Worm (Caenorhabditis elegans) whole organism, L3 larva: ENCODE measurements around the gene josd-1.

ENCODE experiments used
- ceh-28 ChIP-seq: fragments of 150-350 bp; optimal IDR thresholded peaks from 2 replicates; lab custom pipeline; 2014; ENCODE audit warnings: missing biosample characterization, missing genetic modification reagents, missing genetic modification characterization
- elt-2 ChIP-seq: sonication (generic microtip); optimal IDR thresholded peaks from 2 replicates; lab custom pipeline; 2016; ENCODE audit warnings: missing genetic modification reagents, mild to moderate bottlenecking, missing genetic modification characterization, missing compliant biosample characterization
- fkh-10 ChIP-seq: sonication (generic microtip); optimal IDR thresholded peaks from 2 replicates; lab custom pipeline; 2017; ENCODE audit warnings: missing biosample characterization, missing genetic modification reagents, missing genetic modification characterization
- fos-1 ChIP-seq: fragments of 150-350 bp; optimal IDR thresholded peaks from 2 replicates; lab custom pipeline; 2014; ENCODE audit warnings: missing biosample characterization, missing genetic modification characterization
- nhr-12 ChIP-seq: fragments of 150-350 bp; optimal IDR thresholded peaks from 2 replicates; lab custom pipeline; 2014; ENCODE audit warnings: missing biosample characterization, missing genetic modification characterization
- nhr-237 ChIP-seq: fragments of 150-350 bp; optimal IDR thresholded peaks from 2 replicates; lab custom pipeline; 2014; ENCODE audit warnings: missing biosample characterization, missing genetic modification characterization
- nhr-76 ChIP-seq: fragments of 150-350 bp; sonication (generic microtip); optimal IDR thresholded peaks from 5 replicates; lab custom pipeline; 2014; ENCODE audit warnings: missing biosample characterization, missing genetic modification characterization
- unc-62 ChIP-seq: fragments of 150-350 bp; sonication (generic microtip); optimal IDR thresholded peaks from 4 replicates; lab custom pipeline; 2014; ENCODE audit warnings: missing biosample characterization, missing genetic modification reagents, missing genetic modification characterization
- ztf-11 ChIP-seq: fragments of 150-350 bp; optimal IDR thresholded peaks from 2 replicates; lab custom pipeline; 2014; ENCODE audit warnings: missing biosample characterization, missing genetic modification characterization

DNA sequence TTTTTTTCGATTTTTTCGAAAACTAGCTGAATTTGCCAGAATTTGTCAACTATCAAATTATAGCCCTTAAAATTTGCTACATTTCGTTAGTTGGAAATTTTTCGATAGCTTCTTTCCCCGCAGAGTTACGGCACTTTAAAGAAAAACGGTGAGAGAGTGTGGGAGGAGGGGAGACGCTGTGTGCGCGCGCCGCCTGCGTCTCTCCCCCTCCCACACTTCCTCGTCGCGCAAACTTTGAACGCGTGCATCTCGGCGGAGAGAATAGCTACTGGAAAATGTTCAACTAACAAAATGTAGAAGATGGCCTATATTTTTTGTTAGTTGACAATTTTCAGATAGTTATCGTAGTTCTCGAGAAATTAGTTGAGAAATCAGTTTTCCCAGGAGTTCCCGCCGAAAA is 30.2 kb downstream of the josd-1 start:
- TF ChIP-seq nhr-237 (tag; lab: Kevin White, UChicago) = no peak
- TF ChIP-seq nhr-76 = no peak
- TF ChIP-seq nhr-12 (tag; lab: Kevin White, UChicago) = no peak
- no peak for TF ChIP-seq fkh-10 (GFP tag; lab: Kevin White, UChicago)
- TF ChIP-seq elt-2 (tag; lab: Kevin White, UChicago) = no peak
- no peak for TF ChIP-seq unc-62 (GFP tag; lab: Kevin White, UChicago)
- no peak for TF ChIP-seq ceh-28 (tag; lab: Kevin White, UChicago)
- no peak for TF ChIP-seq fos-1 (tag; lab: Kevin White, UChicago)
- no peak for TF ChIP-seq ztf-11 (tag; lab: Kevin White, UChicago)
